Fruit fly (Drosophila melanogaster) whole organism, adult: ENCODE measurements around the gene cni.

ENCODE experiments used
- CG11617 ChIP-seq: fragments of 200-800 bp; sonication (Bioruptor generic); optimal IDR thresholded peaks from 2 replicates; lab custom pipeline; 2017; ENCODE audit warnings: mild to moderate bottlenecking, missing biosample characterization, missing genetic modification reagents, missing genetic modification characterization
- CG12768 ChIP-seq: fragments of 200-800 bp; sonication (Bioruptor generic); optimal IDR thresholded peaks from 2 replicates; lab custom pipeline; 2017; ENCODE audit warnings: missing biosample characterization, missing genetic modification characterization, mild to moderate bottlenecking, moderate library complexity, missing genetic modification reagents
- CG14711 ChIP-seq: fragments of 200-800 bp; sonication (Bioruptor generic); optimal IDR thresholded peaks from 2 replicates; lab custom pipeline; 2018; ENCODE audit warnings: missing biosample characterization, mild to moderate bottlenecking, missing genetic modification characterization, moderate library complexity
- CG1620 ChIP-seq: fragments of 200-800 bp; sonication (Bioruptor generic); optimal IDR thresholded peaks from 2 replicates; lab custom pipeline; 2016; ENCODE audit warnings: missing biosample characterization, missing genetic modification characterization
- CG33017 ChIP-seq: fragments of 200-800 bp; sonication (Bioruptor generic); optimal IDR thresholded peaks from 2 replicates; lab custom pipeline; 2018; ENCODE audit warnings: missing biosample characterization, mild to moderate bottlenecking, missing genetic modification characterization, moderate library complexity
- CG5204 ChIP-seq: fragments of 200-800 bp; sonication (Bioruptor generic); optimal IDR thresholded peaks from 2 replicates; lab custom pipeline; 2016; ENCODE audit warnings: missing biosample characterization, missing genetic modification characterization
- CG7045 ChIP-seq: fragments of 200-800 bp; sonication (Bioruptor generic); optimal IDR thresholded peaks from 2 replicates; lab custom pipeline; 2017; ENCODE audit warnings: missing biosample characterization, mild to moderate bottlenecking, missing genetic modification characterization
- CG7101 ChIP-seq: fragments of 200-800 bp; sonication (Bioruptor generic); optimal IDR thresholded peaks from 2 replicates; lab custom pipeline; 2018; ENCODE audit warnings: missing biosample characterization, mild to moderate bottlenecking, missing genetic modification characterization, moderate library complexity
- Clk ChIP-seq: fragments of 200-800 bp; sonication (Bioruptor generic); optimal IDR thresholded peaks from 2 replicates; lab custom pipeline; 2017; ENCODE audit warnings: missing biosample characterization, missing genetic modification characterization
- Crg-1 ChIP-seq: fragments of 200-800 bp; sonication (Bioruptor generic); optimal IDR thresholded peaks from 2 replicates; lab custom pipeline; 2016; ENCODE audit warnings: missing biosample characterization, missing genetic modification characterization
- Hr96 ChIP-seq: fragments of 200-800 bp; sonication (Bioruptor generic); optimal IDR thresholded peaks from 2 replicates; lab custom pipeline; 2016; ENCODE audit warnings: missing biosample characterization, missing genetic modification characterization
- Mnt ChIP-seq: fragments of 200-800 bp; sonication (Bioruptor generic); optimal IDR thresholded peaks from 2 replicates; lab custom pipeline; 2016; ENCODE audit warnings: missing biosample characterization, mild to moderate bottlenecking, missing genetic modification characterization
- bab1 ChIP-seq: fragments of 200-800 bp; sonication (Bioruptor generic); optimal IDR thresholded peaks from 3 replicates; lab custom pipeline; 2019; ENCODE audit warnings: missing biosample characterization, mild to moderate bottlenecking, missing genetic modification characterization, moderate library complexity
- cic ChIP-seq: fragments of 200-800 bp; sonication (Bioruptor generic); optimal IDR thresholded peaks from 2 replicates; lab custom pipeline; 2017; ENCODE audit warnings: missing biosample characterization, mild to moderate bottlenecking, missing genetic modification characterization, moderate library complexity
- cnc ChIP-seq, 2 experiments: fragments of >200 bp; optimal IDR thresholded peaks; 2 replicates each; lab custom pipeline; 2017
- kay ChIP-seq: fragments of 200-800 bp; sonication (Bioruptor generic); peaks from one replicate; lab custom pipeline; 2016; ENCODE audit warnings: missing biosample characterization, missing genetic modification characterization, borderline replicate concordance
- ovo ChIP-seq: fragments of 200-800 bp; sonication (Bioruptor generic); optimal IDR thresholded peaks from 2 replicates; lab custom pipeline; 2016; ENCODE audit warnings: missing biosample characterization, missing genetic modification characterization
- pad ChIP-seq: fragments of 200-800 bp; sonication (Bioruptor generic); optimal IDR thresholded peaks from 3 replicates; lab custom pipeline; 2017; ENCODE audit warnings: missing biosample characterization, missing genetic modification characterization, mild to moderate bottlenecking, moderate library complexity, missing genetic modification reagents
- tj ChIP-seq: fragments of 200-800 bp; sonication (Bioruptor generic); optimal IDR thresholded peaks from 3 replicates; lab custom pipeline; 2017; ENCODE audit warnings: missing biosample characterization, mild to moderate bottlenecking, missing genetic modification characterization, moderate library complexity
- toe ChIP-seq: fragments of 200-800 bp; sonication (Bioruptor generic); optimal IDR thresholded peaks from 2 replicates; lab custom pipeline; 2016; ENCODE audit warnings: missing biosample characterization, missing genetic modification characterization

cni gene

DNA sequence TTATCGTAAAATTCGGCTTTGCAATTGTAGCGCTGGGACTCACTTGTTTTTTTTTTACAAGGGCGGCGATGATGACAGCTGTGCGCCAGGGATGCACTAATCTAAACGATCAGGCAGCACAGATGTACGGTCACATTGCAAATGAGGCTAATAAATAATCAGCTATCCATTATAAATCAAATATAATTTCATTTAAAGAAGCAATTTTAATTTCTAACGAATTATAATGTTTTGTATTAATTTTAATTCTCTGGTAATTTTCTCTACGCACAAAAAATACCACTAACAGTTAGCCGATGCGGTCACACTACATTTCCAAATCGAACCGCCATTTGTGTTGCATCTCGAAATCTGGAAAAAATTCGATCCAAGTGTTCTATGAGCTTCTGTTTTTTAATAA is at the start of gene cni, which contains the start of gene fzy:
Gene cni, minus strand, starts transcription at position 79 of the 400 bp plus-strand sequence.
Gene fzy, plus strand, starts transcription at position 309 of the 400 bp plus-strand sequence.
- TF ChIP-seq Clk (GFP tag; lab: Kevin White, UChicago) (no peak), CG33017 (tag; lab: Kevin White, UChicago) (no peak), ovo (GFP tag; lab: Kevin White, UChicago) (no peak), CG7101 (tag; lab: Kevin White, UChicago) (peak; percentile 5), bab1 (GFP tag; lab: Kevin White, UChicago) (peak; percentile 74), CG1620 (GFP tag; lab: Kevin White, UChicago) (peak; percentile 29), Hr96 (GFP tag; lab: Kevin White, UChicago) (no peak), cic (peak; percentile 35), Mnt (peak; percentile 37), CG14711 (tag; lab: Kevin White, UChicago) (peak; percentile 43), CG11617 (GFP tag; lab: Kevin White, UChicago) (peak; percentile 67), tj (GFP tag; lab: Kevin White, UChicago) (no peak)

DNA sequence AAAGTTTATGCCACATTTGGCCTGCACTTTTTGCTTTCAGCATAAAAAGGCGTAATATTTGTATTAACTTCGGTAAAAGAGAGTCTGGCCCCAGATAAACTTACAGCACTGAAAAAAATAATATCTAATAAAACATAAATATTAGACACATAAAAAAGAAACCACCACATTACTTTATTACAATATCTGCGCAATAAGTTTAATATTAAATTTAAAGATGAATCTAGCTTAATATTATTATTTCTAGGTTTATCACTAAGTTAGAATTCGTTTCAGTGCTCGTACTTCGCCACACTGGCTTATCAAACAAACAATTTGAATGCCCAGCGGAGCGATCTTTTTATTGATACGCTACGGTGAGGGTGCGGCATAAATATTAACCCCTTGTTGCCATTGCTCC is 47.3 kb upstream of the cni start:
- TF ChIP-seq CG14711 (tag; lab: Kevin White, UChicago), result no peak
- TF ChIP-seq ovo (GFP tag; lab: Kevin White, UChicago), result no peak
- no peak for TF ChIP-seq CG5204 (GFP tag; lab: Kevin White, UChicago)
- TF ChIP-seq tj (GFP tag; lab: Kevin White, UChicago), result no peak
- no peak for TF ChIP-seq CG7101 (tag; lab: Kevin White, UChicago)
- no peak for TF ChIP-seq toe
- no peak for TF ChIP-seq bab1 (GFP tag; lab: Kevin White, UChicago)
- TF ChIP-seq cnc (optimal IDR thresholded peaks at IDR 0.05; lab: Kevin White, UChicago), result no peak

DNA sequence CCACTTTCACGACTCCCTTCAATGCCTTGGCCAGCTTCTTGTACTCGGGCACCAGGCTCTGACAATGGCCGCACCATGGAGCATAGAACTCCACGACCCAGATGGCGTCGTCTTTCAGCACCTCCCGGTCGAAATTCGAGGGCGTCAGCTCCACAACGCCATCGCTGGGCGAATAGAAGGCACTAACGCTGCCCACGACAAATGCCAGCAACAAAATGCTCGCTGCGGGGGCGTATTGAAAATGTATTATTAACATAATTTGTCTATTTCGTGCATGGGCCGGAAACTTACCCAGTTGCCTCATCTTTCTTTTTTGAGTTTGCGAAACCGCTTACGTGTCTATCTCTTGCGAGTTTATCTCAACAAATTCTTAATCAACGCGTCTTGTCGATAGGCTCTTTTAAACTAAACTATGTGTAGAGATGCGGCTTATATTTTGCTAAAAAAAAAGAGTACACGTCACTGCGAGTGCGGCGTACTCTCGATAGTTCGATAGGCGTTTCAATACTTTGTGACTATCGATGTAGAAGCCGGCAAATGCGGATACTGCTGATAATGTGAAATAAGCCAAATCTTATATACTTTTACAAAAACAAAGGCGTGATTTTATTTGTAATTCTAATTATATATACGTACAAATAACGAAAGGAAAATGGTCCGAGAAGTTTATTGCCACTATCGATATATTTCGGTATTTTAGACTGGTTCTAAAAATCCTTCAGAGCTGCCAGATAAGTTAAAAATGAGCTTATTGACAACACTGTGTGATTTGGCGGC is 45.9 kb upstream of the cni start, which contains the start of gene CaBP1:
Gene CaBP1, minus strand, starts transcription at position 487 of the 777 bp plus-strand sequence.
- TF ChIP-seq CG14711 (tag; lab: Kevin White, UChicago) (peak; percentile 86), cic (no peak), CG5204 (GFP tag; lab: Kevin White, UChicago) (no peak), CG12768 (no peak), CG7045 (no peak), cnc (optimal IDR thresholded peaks at IDR 0.05; lab: Kevin White, UChicago) (no peak), kay (peak; percentile 10), bab1 (GFP tag; lab: Kevin White, UChicago) (peak; percentile 42), tj (GFP tag; lab: Kevin White, UChicago) (peak; percentile 69), Crg-1 (GFP tag; lab: Kevin White, UChicago) (no peak)

- TF ChIP-seq CG11617 (GFP tag; lab: Kevin White, UChicago) (no peak), kay (no peak), tj (GFP tag; lab: Kevin White, UChicago) (no peak), CG7101 (tag; lab: Kevin White, UChicago) (no peak), Mnt (no peak), CG7045 (no peak), CG5204 (GFP tag; lab: Kevin White, UChicago) (no peak), CG33017 (tag; lab: Kevin White, UChicago) (no peak), CG12768 (no peak), Clk (GFP tag; lab: Kevin White, UChicago) (no peak), cnc (optimal IDR thresholded peaks at IDR 0.05; lab: Kevin White, UChicago) (no peak), CG14711 (tag; lab: Kevin White, UChicago) (no peak), Hr96 (GFP tag; lab: Kevin White, UChicago) (no peak), ovo (GFP tag; lab: Kevin White, UChicago) (no peak), Crg-1 (GFP tag; lab: Kevin White, UChicago) (no peak), CG1620 (GFP tag; lab: Kevin White, UChicago) (no peak), bab1 (GFP tag; lab: Kevin White, UChicago) (no peak), toe (no peak)
These were observed 43.2 kb upstream of the cni start for dm6 chr2L:16353765-16354164.

DNA sequence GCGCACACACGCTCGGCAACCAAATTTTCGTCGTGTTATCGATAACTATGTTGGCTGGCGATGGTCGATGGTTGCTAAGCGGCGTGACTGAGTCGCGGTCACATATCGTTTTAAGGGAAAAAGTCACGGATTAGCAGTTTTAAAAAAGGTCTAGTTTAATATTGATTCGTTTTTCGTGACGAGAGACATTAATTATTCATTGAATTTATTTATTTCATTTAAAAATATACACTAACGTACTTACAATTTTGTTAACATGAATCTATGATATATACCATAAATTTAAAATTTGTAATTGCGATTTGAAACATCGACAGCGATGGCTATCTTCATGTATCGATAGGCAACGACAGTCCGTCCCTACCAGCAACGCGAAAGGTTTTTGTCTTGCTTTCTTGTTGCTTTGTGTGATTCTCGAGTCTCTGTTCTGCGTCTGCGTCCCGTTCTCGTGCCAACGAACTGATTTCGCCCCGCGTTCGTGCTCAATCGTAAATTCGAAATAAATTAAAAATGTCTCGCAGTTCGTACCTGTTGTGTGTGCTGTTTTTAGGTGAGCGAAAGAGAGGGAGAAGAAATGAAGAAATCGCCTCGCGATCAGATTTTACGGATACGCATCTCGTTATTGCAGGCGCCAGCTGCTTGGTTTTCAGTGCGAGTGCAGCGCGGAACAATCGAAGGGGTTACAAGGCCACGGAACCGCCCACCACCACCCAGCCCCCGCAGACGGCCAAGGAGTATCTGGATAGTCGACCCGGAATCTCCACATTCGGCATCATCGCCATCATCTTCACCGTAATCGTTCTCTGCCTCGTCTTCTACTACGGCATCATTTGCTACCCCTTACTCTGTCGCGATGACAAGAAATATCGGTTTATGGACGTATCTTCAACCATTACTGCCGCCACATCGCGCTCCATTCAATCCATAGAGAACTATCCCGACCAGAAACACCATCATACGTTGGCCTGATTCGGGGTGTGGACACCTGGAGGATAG is 42.4 kb upstream of the cni start, which contains the start of the genes Hyls1, chif and CG4455:
Gene Hyls1, minus strand, starts transcription at position 44 of the 996 bp plus-strand sequence.
Gene chif, minus strand, starts transcription at position 44 of the 996 bp plus-strand sequence.
Gene CG4455, plus strand, starts transcription at position 350 of the 996 bp plus-strand sequence.
- peak; percentile 61 for TF ChIP-seq toe
- peak; percentile 44 for TF ChIP-seq CG1620 (GFP tag; lab: Kevin White, UChicago)
- no peak for TF ChIP-seq bab1 (GFP tag; lab: Kevin White, UChicago)
- TF ChIP-seq cic, result no peak
- peak; percentile 91 for TF ChIP-seq kay
- peak; percentile 39 for TF ChIP-seq Crg-1 (GFP tag; lab: Kevin White, UChicago)
- peak; percentile 20 for TF ChIP-seq CG7101 (tag; lab: Kevin White, UChicago)
- peak; percentile 30 for TF ChIP-seq CG12768
- peak; percentile 7 for TF ChIP-seq tj (GFP tag; lab: Kevin White, UChicago)
- TF ChIP-seq CG11617 (GFP tag; lab: Kevin White, UChicago), result peak; percentile 40
- TF ChIP-seq CG5204 (GFP tag; lab: Kevin White, UChicago), result no peak
- TF ChIP-seq pad, result peak; percentile 1
- TF ChIP-seq Mnt, result peak; percentile 32
- no peak for TF ChIP-seq cnc (optimal IDR thresholded peaks at IDR 0.05; lab: Kevin White, UChicago)
